In genomic region chrV:9964152-9964785, ce11 we compare ENCODE assay signal across 1 worm cellular context.
TF ChIP-seq lines count a peak whose summit lies in the region.

No protein-coding gene starts in this region.

TF ChIP-seq in whole organism, late embryonic, 69 proteins besides CTCF, POLR2A, EP300 and RAD21 (continued from another document):
- no peak for TF ChIP-seq pqm-1 (tag; optimal IDR thresholded peaks at IDR 0.05; lab: Kevin White, UChicago)
- no peak for TF ChIP-seq gmeb-2 (tag; optimal IDR thresholded peaks at IDR 0.05; lab: Kevin White, UChicago)
- TF ChIP-seq C38D4.7 (GFP tag; optimal IDR thresholded peaks at IDR 0.05; lab: Kevin White, UChicago): no peak
